Worm (Caenorhabditis elegans): ENCODE results near the gene dkf-2.

Gene dkf-2

DNA sequence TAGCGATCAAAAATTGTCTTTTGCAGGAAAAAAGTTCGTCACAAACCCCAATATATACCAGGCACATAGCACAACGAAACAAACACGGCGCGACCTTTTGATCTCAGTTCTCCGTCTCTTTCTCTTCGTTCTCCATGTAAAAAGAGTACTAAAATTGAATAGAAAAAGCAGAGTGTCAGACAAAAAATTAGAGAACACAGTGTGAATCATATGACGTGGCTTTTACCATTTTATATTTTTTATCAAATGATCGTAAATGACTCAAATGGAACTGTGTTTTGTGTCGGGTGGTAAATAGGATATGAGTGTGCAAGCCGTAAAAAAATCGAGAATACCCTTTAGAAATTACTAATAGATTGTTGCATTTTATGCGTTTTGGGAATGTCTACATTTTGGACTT lies 21.5 kb upstream of the dkf-2 start:
- TF ChIP-seq ahr-1 (tag; optimal IDR thresholded peaks at IDR 0.05), result no peak
- TF ChIP-seq lin-11 (tag; optimal IDR thresholded peaks at IDR 0.05), result no peak
- no peak for TF ChIP-seq sdc-2 (tag; optimal IDR thresholded peaks at IDR 0.05)
- no peak for TF ChIP-seq ceh-18 (tag; optimal IDR thresholded peaks at IDR 0.05)
- TF ChIP-seq ceh-9 (tag; optimal IDR thresholded peaks at IDR 0.05), result no peak
- no peak for TF ChIP-seq tbx-7 (tag; optimal IDR thresholded peaks at IDR 0.05)
- no peak for TF ChIP-seq dmd-4 (tag; optimal IDR thresholded peaks at IDR 0.05; ENCODE audit: borderline replicate concordance)
- no peak for TF ChIP-seq unc-86 (tag; optimal IDR thresholded peaks at IDR 0.05)
- TF ChIP-seq nfya-1 (tag; optimal IDR thresholded peaks at IDR 0.05), result no peak
- no peak for TF ChIP-seq npax-4 (tag; optimal IDR thresholded peaks at IDR 0.05)
- no peak for TF ChIP-seq fkh-6 (tag; optimal IDR thresholded peaks at IDR 0.05)
- TF ChIP-seq unc-3 (GFP tag; conservative IDR thresholded peaks at IDR 0.05), result no peak
- TF ChIP-seq unc-3 (tag; optimal IDR thresholded peaks at IDR 0.05), result no peak
- TF ChIP-seq K02D7.2 (tag; optimal IDR thresholded peaks at IDR 0.05), result no peak
- no peak for TF ChIP-seq ttx-3 (tag; optimal IDR thresholded peaks at IDR 0.05)
- no peak for TF ChIP-seq elt-2 (tag; optimal IDR thresholded peaks at IDR 0.05)
- TF ChIP-seq sox-2 (GFP tag; IDR thresholded peaks at IDR 0.05), result no peak
- TF ChIP-seq sox-4 (tag; optimal IDR thresholded peaks at IDR 0.05), result no peak

DNA sequence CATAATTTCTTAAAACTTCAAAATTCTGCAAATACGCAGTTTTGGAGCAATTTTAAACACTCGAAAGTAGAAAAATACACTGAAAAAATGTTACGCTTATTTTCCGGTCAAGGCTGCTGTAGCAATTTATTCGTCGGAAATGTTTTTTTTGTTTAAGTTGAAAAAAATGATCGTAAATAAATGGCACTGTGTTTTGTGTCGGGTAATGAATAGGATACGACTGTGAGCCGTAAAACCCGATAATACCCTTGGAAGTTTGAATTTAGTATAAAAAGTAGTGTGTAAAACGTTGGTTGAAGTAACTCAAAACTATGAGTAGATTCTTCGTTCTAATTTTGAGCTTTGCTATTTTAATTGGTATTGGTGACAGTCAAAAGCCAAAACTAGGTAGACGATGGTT lies 20.5 kb upstream of the dkf-2 start, which contains the start of gene T25E12.14:
T25E12.14 (plus strand) TSS at position 301 of the 400 bp plus-strand sequence.
- no peak for TF ChIP-seq ceh-24 (tag; optimal IDR thresholded peaks at IDR 0.05)
- no peak for TF ChIP-seq odd-2 (tag; optimal IDR thresholded peaks at IDR 0.05)
- TF ChIP-seq rnt-1 (tag; optimal IDR thresholded peaks at IDR 0.05), result no peak
- TF ChIP-seq Y22D7AL.16 (tag; optimal IDR thresholded peaks at IDR 0.05), result no peak
- no peak for TF ChIP-seq hlh-6 (tag; optimal IDR thresholded peaks at IDR 0.05)
- no peak for TF ChIP-seq tbx-7 (tag; optimal IDR thresholded peaks at IDR 0.05)
- TF ChIP-seq K09A11.1 (tag; optimal IDR thresholded peaks at IDR 0.05; ENCODE audit: insufficient read depth), result no peak

DNA sequence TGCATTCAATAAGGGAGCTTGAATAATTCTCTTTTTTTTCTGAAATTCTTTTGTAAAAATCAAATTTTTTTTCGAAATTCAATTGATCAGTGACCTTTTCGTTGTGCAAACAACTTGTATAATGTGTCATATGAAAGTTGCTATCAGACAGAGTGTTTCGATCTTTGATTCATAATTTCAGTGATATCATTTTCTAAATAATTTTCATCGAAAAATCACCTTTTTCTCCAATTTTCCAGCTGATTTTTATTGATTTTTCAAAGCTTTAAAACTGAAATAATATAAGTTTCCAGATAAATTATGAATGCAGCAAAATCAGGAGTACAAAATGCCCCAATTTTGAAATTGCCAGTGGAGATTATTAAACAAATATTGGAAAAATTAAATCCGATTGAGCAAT lies 19.0 kb upstream of the dkf-2 start, which contains the start of gene fbxa-127:
fbxa-127 (plus strand) TSS at position 301 of the 400 bp plus-strand sequence.
- no peak for TF ChIP-seq pha-2 (tag; optimal IDR thresholded peaks at IDR 0.05)
- TF ChIP-seq eyg-1 (tag; optimal IDR thresholded peaks at IDR 0.05), result no peak

ce11 chrV:16729961-16730360 lies 17.5 kb upstream of the dkf-2 start, which contains the start of gene srz-99:
Gene srz-99, plus strand, starts transcription at chrV:16730261.
- no peak for TF ChIP-seq hlh-15 (tag; optimal IDR thresholded peaks at IDR 0.05)
- no peak for TF ChIP-seq ets-4 (tag; optimal IDR thresholded peaks at IDR 0.05)
- no peak for TF ChIP-seq pag-3 (tag; optimal IDR thresholded peaks at IDR 0.05; ENCODE audit: borderline replicate concordance)
- no peak for TF ChIP-seq ceh-19 (GFP tag; optimal IDR thresholded peaks at IDR 0.05)
- TF ChIP-seq elt-4 (tag; optimal IDR thresholded peaks at IDR 0.05), result no peak
- no peak for TF ChIP-seq hlh-6 (tag; optimal IDR thresholded peaks at IDR 0.05)
- TF ChIP-seq mec-3 (tag; optimal IDR thresholded peaks at IDR 0.05; ENCODE audit: borderline replicate concordance), result no peak
- TF ChIP-seq nhr-11 (tag; optimal IDR thresholded peaks at IDR 0.05), result no peak
- TF ChIP-seq fkh-10 (GFP tag; optimal IDR thresholded peaks at IDR 0.05), result no peak
- TF ChIP-seq lin-11 (tag; optimal IDR thresholded peaks at IDR 0.05), result no peak
- TF ChIP-seq elt-2 (tag; optimal IDR thresholded peaks at IDR 0.05), result no peak
- no peak for TF ChIP-seq dmd-4 (tag; optimal IDR thresholded peaks at IDR 0.05; ENCODE audit: borderline replicate concordance)
- no peak for TF ChIP-seq F13H6.1 (tag; optimal IDR thresholded peaks at IDR 0.05)
- no peak for TF ChIP-seq ama-1 (optimal IDR thresholded peaks at IDR 0.05)

- TF ChIP-seq rnt-1 (tag; optimal IDR thresholded peaks at IDR 0.05) (no peak), ceh-22 (tag; optimal IDR thresholded peaks at IDR 0.05) (no peak), ceh-6 (GFP tag; optimal IDR thresholded peaks at IDR 0.05) (no peak), ceh-2 (tag; optimal IDR thresholded peaks at IDR 0.05) (no peak), mec-3 (tag; optimal IDR thresholded peaks at IDR 0.05; ENCODE audit: borderline replicate concordance) (no peak)
These were observed 15.8 kb upstream of the dkf-2 start, which contains the start of gene srz-100 for ce11 chrV:16731600-16731999. Gene srz-100, plus strand, starts transcription at chrV:16731900.
